Worm (Caenorhabditis elegans) whole organism, L1 larva: ENCODE measurements around the gene Y73B6BL.27.

Source experiments
- aha-1 ChIP-seq: fragments of 150-350 bp; optimal IDR thresholded peaks from 2 replicates; lab custom pipeline; 2014; ENCODE audit warnings: missing biosample characterization, missing genetic modification characterization
- aly-2 ChIP-seq: fragments of 150-350 bp; optimal IDR thresholded peaks from 2 replicates; lab custom pipeline; 2014; ENCODE audit warnings: missing biosample characterization, missing genetic modification characterization
- blmp-1 ChIP-seq: fragments of 150-350 bp; optimal IDR thresholded peaks from 2 replicates; lab custom pipeline; 2014; ENCODE audit warnings: missing biosample characterization, missing genetic modification characterization
- ceh-63 ChIP-seq: fragments of 200-800 bp; sonication (Bioruptor generic); optimal IDR thresholded peaks from 2 replicates; lab custom pipeline; 2018; ENCODE audit warnings: mild to moderate bottlenecking, missing genetic modification characterization, missing compliant biosample characterization
- ceh-88 ChIP-seq: fragments of 200-800 bp; sonication (Bioruptor generic); IDR thresholded peaks from 2 replicates; pipeline ENCODE4 v1.3.6; 2022; ENCODE audit warnings: missing genetic modification characterization, missing compliant biosample characterization
- ceh-90 ChIP-seq: sonication (generic microtip); optimal IDR thresholded peaks from 2 replicates; lab custom pipeline; 2016; ENCODE audit warnings: missing genetic modification characterization, missing compliant biosample characterization
- dpl-1 ChIP-seq, 3 experiments: fragments of 150-350 bp in 2 of 3; sonication (generic microtip) in 1 of 3; optimal IDR thresholded peaks; 2 replicates each; lab custom pipeline; 2014 to 2017; ENCODE audit warnings: missing biosample characterization in 3 of 3, missing genetic modification characterization in 3 of 3, missing genetic modification reagents in 3 of 3
- efl-1 ChIP-seq, 4 experiments: fragments of 150-350 bp; optimal IDR thresholded peaks in 3 of 4; peaks in 1 of 4; 1 replicate in 1 of 4; 2 replicates in 3 of 4; lab custom pipeline; 2014; ENCODE audit warnings: missing biosample characterization in 2 of 4, missing genetic modification characterization in 2 of 4, missing genetic modification reagents in 2 of 4
- elt-2 ChIP-seq: sonication (generic microtip); optimal IDR thresholded peaks from 2 replicates; lab custom pipeline; 2016; ENCODE audit warnings: missing genetic modification characterization, mild to moderate bottlenecking, inconsistent platforms, missing compliant biosample characterization, missing genetic modification reagents
- elt-3 ChIP-seq, 6 experiments: fragments of 150-350 bp in 1 of 6; sonication (generic microtip); optimal IDR thresholded peaks; 2 replicates each; lab custom pipeline; 2017 to 2018; ENCODE audit warnings: missing biosample characterization in 6 of 6, missing genetic modification characterization in 6 of 6, inconsistent platforms in 1 of 6
- fkh-10 ChIP-seq: sonication (generic microtip); optimal IDR thresholded peaks from 2 replicates; lab custom pipeline; 2017; ENCODE audit warnings: missing biosample characterization, missing genetic modification reagents, missing genetic modification characterization
- fkh-4 ChIP-seq: sonication (generic microtip); optimal IDR thresholded peaks from 2 replicates; lab custom pipeline; 2016; ENCODE audit warnings: missing compliant biosample characterization, missing genetic modification characterization, borderline replicate concordance
- grh-1 ChIP-seq: fragments of 200-800 bp; sonication (Bioruptor generic); IDR thresholded peaks from 2 replicates; pipeline ENCODE4 v1.3.6; 2022; ENCODE audit warnings: missing genetic modification reagents, missing genetic modification characterization, missing compliant biosample characterization
- lin-14 ChIP-seq: fragments of 200-800 bp; sonication (Bioruptor generic); optimal IDR thresholded peaks from 2 replicates; lab custom pipeline; 2018; ENCODE audit warnings: mild to moderate bottlenecking, missing genetic modification characterization, moderate library complexity, missing compliant biosample characterization
- lin-39 ChIP-seq: fragments of 150-350 bp; optimal IDR thresholded peaks from 2 replicates; lab custom pipeline; 2014; ENCODE audit warnings: missing biosample characterization, missing genetic modification reagents, missing genetic modification characterization
- mdl-1 ChIP-seq, 2 experiments: fragments of 150-350 bp; optimal IDR thresholded peaks; 2 replicates each; lab custom pipeline; 2014 to 2017; ENCODE audit warnings: missing biosample characterization in 2 of 2, missing genetic modification characterization in 2 of 2, inconsistent platforms in 1 of 2
- nhr-237 ChIP-seq: fragments of 150-350 bp; optimal IDR thresholded peaks from 2 replicates; lab custom pipeline; 2014; ENCODE audit warnings: missing biosample characterization, missing genetic modification characterization
- nhr-71 ChIP-seq: sonication (generic microtip); optimal IDR thresholded peaks from 2 replicates; lab custom pipeline; 2016; ENCODE audit warnings: mild to moderate bottlenecking, missing genetic modification characterization, moderate library complexity, missing compliant biosample characterization
- nhr-85 ChIP-seq: sonication (generic microtip); peaks from one replicate; lab custom pipeline; 2016; ENCODE audit warnings: missing genetic modification characterization, inconsistent platforms, missing compliant biosample characterization
- nhr-90 ChIP-seq: sonication (generic microtip); optimal IDR thresholded peaks from 2 replicates; lab custom pipeline; 2016; ENCODE audit warnings: mild to moderate bottlenecking, missing genetic modification characterization, missing compliant biosample characterization; ENCODE audit not compliant: poor library complexity
- pax-3 ChIP-seq: fragments of 200-800 bp; sonication (Bioruptor generic); optimal IDR thresholded peaks from 2 replicates; lab custom pipeline; 2018; ENCODE audit warnings: mild to moderate bottlenecking, missing genetic modification characterization, moderate library complexity, missing compliant biosample characterization
- rnt-1 ChIP-seq: sonication (generic microtip); optimal IDR thresholded peaks from 2 replicates; lab custom pipeline; 2016; ENCODE audit warnings: mild to moderate bottlenecking, missing genetic modification characterization, moderate library complexity, missing compliant biosample characterization
- tbx-2 ChIP-seq: sonication (generic microtip); optimal IDR thresholded peaks from 2 replicates; lab custom pipeline; 2016; ENCODE audit warnings: missing genetic modification characterization, missing compliant biosample characterization
- tlp-1 ChIP-seq: fragments of 150-350 bp; optimal IDR thresholded peaks from 2 replicates; lab custom pipeline; 2014; ENCODE audit warnings: missing biosample characterization, missing genetic modification characterization
- ztf-11 ChIP-seq, 2 experiments: sonication (generic microtip); optimal IDR thresholded peaks; 2 replicates each; lab custom pipeline; 2016 to 2017; ENCODE audit warnings: missing genetic modification characterization in 2 of 2, missing biosample characterization in 1 of 2, missing compliant biosample characterization in 1 of 2

Y73B6BL.27 gene

DNA sequence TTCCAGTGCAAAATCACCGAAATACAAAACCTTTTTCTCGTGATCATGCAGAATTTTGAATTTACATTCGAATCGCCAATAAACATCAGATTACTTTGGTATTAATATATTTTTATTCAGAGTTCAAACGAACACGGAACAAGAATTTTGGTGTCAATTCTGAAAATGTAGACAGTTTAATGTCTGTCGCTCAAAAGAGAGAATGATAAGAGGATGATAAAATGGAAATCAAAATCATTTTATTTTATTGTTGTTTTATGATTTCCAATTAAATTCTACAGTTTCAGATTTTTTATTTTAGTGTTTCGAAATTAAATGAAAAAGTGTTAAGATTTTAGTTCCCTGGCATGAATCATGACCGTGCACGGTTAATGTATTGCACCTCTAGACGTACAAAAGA, 40.7 kb downstream of the Y73B6BL.27 start:
- TF ChIP-seq nhr-71 = no peak
- no peak for TF ChIP-seq ceh-90 (tag; lab: Kevin White, UChicago)
- TF ChIP-seq fkh-4 (tag; lab: Kevin White, UChicago) = no peak
- TF ChIP-seq mdl-1 (tag; optimal IDR thresholded peaks at IDR 0.05; lab: Kevin White, UChicago) = no peak
- TF ChIP-seq ceh-88 (GFP tag; lab: Robert Waterston, UW) = no peak
- TF ChIP-seq nhr-90 (tag; lab: Kevin White, UChicago) = no peak
- TF ChIP-seq ceh-63 (GFP tag; lab: Kevin White, UChicago) = no peak
- TF ChIP-seq lin-39 (tag; lab: Kevin White, UChicago) = no peak
- TF ChIP-seq elt-3 (tag; optimal IDR thresholded peaks at IDR 0.05; lab: Kevin White, UChicago) = no peak
- TF ChIP-seq pax-3 (tag; lab: Kevin White, UChicago) = no peak
- TF ChIP-seq elt-2 = peak; percentile 40
- no peak for TF ChIP-seq nhr-237
- TF ChIP-seq tlp-1 (tag; lab: Kevin White, UChicago) = peak; percentile 13
- no peak for TF ChIP-seq dpl-1 (GFP tag; optimal IDR thresholded peaks at IDR 0.05; lab: Kevin White, UChicago)
- no peak for TF ChIP-seq fkh-10 (GFP tag; lab: Kevin White, UChicago)
- TF ChIP-seq ztf-11 (tag; optimal IDR thresholded peaks at IDR 0.05; lab: Kevin White, UChicago) = no peak

DNA sequence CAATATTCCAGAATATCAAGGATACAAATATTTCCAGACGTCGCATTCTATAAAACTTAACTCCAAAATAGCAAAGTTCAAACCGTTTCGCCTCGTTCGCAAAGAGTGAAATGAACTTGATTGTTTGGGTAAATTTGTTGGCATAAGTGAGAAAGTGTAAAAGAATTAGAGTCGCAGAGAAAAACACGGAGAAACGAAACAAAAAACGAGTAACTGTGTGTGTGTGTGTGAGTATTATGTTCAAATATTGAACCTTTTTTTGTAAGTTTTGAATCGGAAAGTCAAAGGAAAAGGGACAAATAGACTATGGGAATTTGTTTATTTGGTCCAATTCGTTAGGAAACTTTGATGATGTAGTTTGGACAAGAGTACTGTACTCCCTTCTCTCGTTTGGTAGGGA, 41.5 kb downstream of the Y73B6BL.27 start, which contains the start of gene acp-7:
TSS of gene acp-7 (minus strand) at position 101 of the 400 bp plus-strand sequence.
- TF ChIP-seq lin-14 (GFP tag; lab: Kevin White, UChicago) (peak; percentile 5), aha-1 (tag; lab: Kevin White, UChicago) (no peak)
- TF ChIP-seq, all 84 proteins: peak for 1

DNA sequence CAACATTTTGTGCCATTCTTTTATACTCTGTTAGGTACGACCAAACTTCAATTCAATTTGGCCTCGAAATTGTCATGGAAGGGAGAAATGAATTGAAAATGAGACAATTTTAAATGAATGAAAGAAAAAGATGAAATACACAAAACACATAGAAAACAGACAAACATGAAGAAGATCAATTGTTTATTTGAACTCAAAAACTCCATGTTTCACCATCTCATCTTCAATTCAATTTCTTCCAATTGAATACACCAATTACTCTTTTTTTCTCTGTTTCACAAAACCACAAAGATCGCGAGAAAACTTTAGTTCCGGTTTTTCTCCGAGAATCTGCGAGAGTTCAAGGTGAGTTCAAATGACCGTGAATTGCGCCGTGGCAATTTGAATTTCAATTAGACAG, 45.8 kb downstream of the Y73B6BL.27 start:
- peak in 1 of 2 experiments; percentile 0 for TF ChIP-seq efl-1 (optimal IDR thresholded peaks at IDR 0.05; lab: Kevin White, UChicago)
- no peak for TF ChIP-seq efl-1 (GFP tag; optimal IDR thresholded peaks at IDR 0.05 in 1 of 2; lab: Kevin White, UChicago)
- TF ChIP-seq grh-1 = peak; percentile 42; the same call in 1 of the 2 replicates
- peak; percentile 92 for TF ChIP-seq nhr-85
- no peak for TF ChIP-seq pax-3 (tag; lab: Kevin White, UChicago)
- no peak for TF ChIP-seq rnt-1 (tag; lab: Kevin White, UChicago)
- peak; percentile 22 for TF ChIP-seq tbx-2 (tag; lab: Kevin White, UChicago)
- peak; percentile 46 for TF ChIP-seq blmp-1 (tag; lab: Kevin White, UChicago)
- TF ChIP-seq lin-14 (GFP tag; lab: Kevin White, UChicago) = peak; percentile 79

DNA sequence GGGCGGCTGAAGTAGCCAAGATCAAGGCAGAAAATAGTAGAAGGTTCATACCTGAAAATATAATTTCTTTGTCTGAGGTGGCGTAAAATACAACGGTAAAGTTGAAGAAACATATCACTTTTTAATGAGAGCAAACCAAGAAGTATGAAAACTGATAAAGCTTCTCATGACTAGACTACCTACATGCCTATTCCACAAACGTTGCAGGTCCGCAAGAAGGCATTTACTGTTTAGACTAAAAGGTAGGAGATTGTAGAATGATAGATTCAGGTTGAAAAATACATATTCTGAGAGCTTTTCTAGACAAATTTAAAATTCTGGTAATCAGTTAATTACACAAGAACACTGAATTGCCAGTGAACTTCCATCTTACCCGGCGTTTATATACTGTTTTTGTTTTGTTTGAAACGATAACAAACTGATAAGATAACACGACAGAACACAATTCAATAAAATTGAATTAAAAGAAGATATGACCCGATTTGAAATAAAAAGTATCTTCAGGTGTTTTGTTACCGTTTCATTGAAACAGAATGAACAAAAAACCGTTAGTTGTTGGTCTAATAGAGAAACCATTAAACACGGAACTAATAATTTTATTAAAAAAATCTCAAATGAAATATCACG, 46.8 kb downstream of the Y73B6BL.27 start, which contains the start of gene acp-6:
TSS of gene acp-6 (minus strand) at position 51 of the 627 bp plus-strand sequence.
- TF ChIP-seq elt-3 (tag; optimal IDR thresholded peaks at IDR 0.05; lab: Kevin White, UChicago) = peak in 2 of 6 experiments; percentile 50 to 69
- no peak for TF ChIP-seq aly-2 (tag; lab: Kevin White, UChicago)
